Fruit fly (Drosophila melanogaster): ENCODE measurements around the gene Tsp97E.

Gene Tsp97E

DNA sequence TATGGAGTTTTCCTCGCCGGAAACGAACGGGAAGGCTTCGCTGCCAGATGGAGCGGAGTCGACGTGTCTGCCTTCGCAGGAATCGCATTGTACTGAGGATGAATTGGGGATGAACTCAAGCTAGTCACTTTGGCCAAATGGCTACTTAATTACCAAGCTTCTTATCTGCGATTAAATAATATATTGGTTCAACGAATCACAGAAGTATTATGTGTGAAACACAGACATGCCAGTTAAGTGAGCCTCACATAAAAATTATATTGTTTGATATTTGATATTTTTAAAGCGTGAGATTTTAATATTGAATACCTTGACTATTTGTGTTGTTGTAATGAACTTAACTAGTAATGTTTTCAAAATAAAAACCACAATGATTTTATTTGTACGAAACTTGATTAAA is 1.8 kb upstream of the Tsp97E start, which contains the start of gene Gr97a:
Gr97a (minus strand) TSS at position 101 of the 400 bp plus-strand sequence.
- TF ChIP-seq sage (GFP tag; optimal IDR thresholded peaks at IDR 0.05) (no peak), rgr (GFP tag; optimal IDR thresholded peaks at IDR 0.05) (no peak), OdsH (GFP tag; optimal IDR thresholded peaks at IDR 0.05) (no peak), Sp1 (GFP tag; optimal IDR thresholded peaks at IDR 0.05) (no peak), dl (GFP tag; optimal IDR thresholded peaks at IDR 0.05; ENCODE audit: insufficient read depth in 1 of 2, partially characterized antibody in 2 of 2) (no peak), woc (GFP tag; optimal IDR thresholded peaks at IDR 0.05) (no peak), CG9705 (GFP tag; optimal IDR thresholded peaks at IDR 0.05) (no peak), Vsx2 (GFP tag; optimal IDR thresholded peaks at IDR 0.05; ENCODE audit: partially characterized antibody) (no peak), br (GFP tag; optimal IDR thresholded peaks at IDR 0.05) (no peak), Hnf4 (GFP tag; optimal IDR thresholded peaks at IDR 0.05) (no peak), jim (GFP tag; optimal IDR thresholded peaks at IDR 0.05) (no peak), fru (GFP tag; optimal IDR thresholded peaks at IDR 0.05) (no peak), brk (GFP tag; optimal IDR thresholded peaks at IDR 0.05) (no peak), tai (GFP tag; optimal IDR thresholded peaks at IDR 0.05) (no peak), Mio (GFP tag; optimal IDR thresholded peaks at IDR 0.05) (no peak), ey (GFP tag; optimal IDR thresholded peaks at IDR 0.05) (no peak), GATAd (GFP tag; optimal IDR thresholded peaks at IDR 0.05) (no peak), psq (GFP tag; optimal IDR thresholded peaks at IDR 0.05) (no peak), HLH106 (tag; optimal IDR thresholded peaks at IDR 0.05) (no peak)

- TF ChIP-seq sv (GFP tag; optimal IDR thresholded peaks at IDR 0.05) = peak; percentile 18
- peak in 1 of 2 experiments; percentile 71 for TF ChIP-seq foxo (GFP tag; optimal IDR thresholded peaks at IDR 0.05)
- peak; percentile 20 for TF ChIP-seq Hnf4 (GFP tag; optimal IDR thresholded peaks at IDR 0.05)
- TF ChIP-seq HLH106 (tag; optimal IDR thresholded peaks at IDR 0.05) = peak; percentile 61
- peak; percentile 29 for TF ChIP-seq CG9705 (GFP tag; optimal IDR thresholded peaks at IDR 0.05)
- no peak for TF ChIP-seq lola (GFP tag; optimal IDR thresholded peaks at IDR 0.05)
- no peak for TF ChIP-seq tai (GFP tag; optimal IDR thresholded peaks at IDR 0.05)
- TF ChIP-seq dmrt93B (GFP tag; optimal IDR thresholded peaks at IDR 0.05) = peak; percentile 64
- no peak for TF ChIP-seq Hr83 (GFP tag; optimal IDR thresholded peaks at IDR 0.05; ENCODE audit: poor library complexity, severe bottlenecking)
- TF ChIP-seq h (GFP tag; optimal IDR thresholded peaks at IDR 0.05) = peak; percentile 37
- TF ChIP-seq sage (GFP tag; optimal IDR thresholded peaks at IDR 0.05) = peak; percentile 64
- peak; percentile 47 for TF ChIP-seq ey (GFP tag; optimal IDR thresholded peaks at IDR 0.05)
- no peak for TF ChIP-seq dl (GFP tag; optimal IDR thresholded peaks at IDR 0.05; ENCODE audit: insufficient read depth in 1 of 2, partially characterized antibody in 2 of 2)
- no peak for TF ChIP-seq Myc (optimal IDR thresholded peaks at IDR 0.05)
- no peak for TF ChIP-seq N (GFP tag; optimal IDR thresholded peaks at IDR 0.05)
- peak; percentile 20 for TF ChIP-seq rgr (GFP tag; optimal IDR thresholded peaks at IDR 0.05)
- TF ChIP-seq woc (GFP tag; optimal IDR thresholded peaks at IDR 0.05) = peak; percentile 19
- no peak for TF ChIP-seq CrebA (GFP tag; optimal IDR thresholded peaks at IDR 0.05; ENCODE audit: borderline replicate concordance)
- peak; percentile 40 for TF ChIP-seq Sp1 (GFP tag; optimal IDR thresholded peaks at IDR 0.05)
- peak; percentile 36 for TF ChIP-seq br (GFP tag; optimal IDR thresholded peaks at IDR 0.05)
- peak; percentile 24 for TF ChIP-seq fru (GFP tag; optimal IDR thresholded peaks at IDR 0.05)
- peak; percentile 25 for TF ChIP-seq OdsH (GFP tag; optimal IDR thresholded peaks at IDR 0.05)
- no peak for TF ChIP-seq Dfd (GFP tag; optimal IDR thresholded peaks at IDR 0.05)
These were observed 856 bp downstream of the Tsp97E start for dm6 chr3R:26963747-26964174.

- TF ChIP-seq h (GFP tag; optimal IDR thresholded peaks at IDR 0.05) (no peak), Rel (GFP tag; optimal IDR thresholded peaks at IDR 0.05) (no peak), Rel (tag; optimal IDR thresholded peaks at IDR 0.05) (no peak), lola (GFP tag; optimal IDR thresholded peaks at IDR 0.05) (no peak), CrebA (GFP tag; optimal IDR thresholded peaks at IDR 0.05; ENCODE audit: borderline replicate concordance) (no peak), dl (GFP tag; optimal IDR thresholded peaks at IDR 0.05; ENCODE audit: insufficient read depth in 1 of 2, partially characterized antibody in 2 of 2) (peak in 1 of 2 experiments; percentile 5), HLH106 (tag; optimal IDR thresholded peaks at IDR 0.05) (no peak), usp (GFP tag; optimal IDR thresholded peaks at IDR 0.05) (no peak)
These were observed 4.1 kb downstream of the Tsp97E start for dm6 chr3R:26960496-26960895.

dm6 chr3R:26958314-26958979 is 6.2 kb downstream of the Tsp97E start, which contains the start of gene CG6330:
Gene CG6330 (minus strand): TSS chr3R:26958491.
- no peak for TF ChIP-seq Rel (GFP tag; optimal IDR thresholded peaks at IDR 0.05)
- TF ChIP-seq Rel (tag; optimal IDR thresholded peaks at IDR 0.05) = peak; percentile 64
- TF ChIP-seq HLH106 (tag; optimal IDR thresholded peaks at IDR 0.05) = no peak
- no peak for TF ChIP-seq OdsH (GFP tag; optimal IDR thresholded peaks at IDR 0.05)
